Worm (Caenorhabditis elegans): ENCODE data around the gene F41E6.1.

The F41E6.1 gene

ce11 chrV:8671568-8672123, 49.2 kb downstream of the F41E6.1 start:
- no peak for TF ChIP-seq ceh-13 (GFP tag; optimal IDR thresholded peaks at IDR 0.05)
- TF ChIP-seq ceh-36 (tag; optimal IDR thresholded peaks at IDR 0.05), result no peak
- TF ChIP-seq aly-1 (tag; optimal IDR thresholded peaks at IDR 0.05), result no peak
- TF ChIP-seq scrt-1 (GFP tag; IDR thresholded peaks at IDR 0.05), result no peak
- no peak for TF ChIP-seq pes-1 (GFP tag; IDR thresholded peaks at IDR 0.05)
- no peak for TF ChIP-seq tbx-11 (GFP tag; IDR thresholded peaks at IDR 0.05)
- TF ChIP-seq tra-4 (tag; optimal IDR thresholded peaks at IDR 0.05), result no peak
- TF ChIP-seq hnd-1 (tag; optimal IDR thresholded peaks at IDR 0.05), result no peak
- TF ChIP-seq flt-1 (GFP tag; IDR thresholded peaks at IDR 0.05), result no peak
- no peak for TF ChIP-seq ets-7 (tag; optimal IDR thresholded peaks at IDR 0.05)
- no peak for TF ChIP-seq F13C5.2 (tag; optimal IDR thresholded peaks at IDR 0.05)
- TF ChIP-seq tbx-37 (GFP tag; conservative IDR thresholded peaks at IDR 0.05), result no peak
- no peak for TF ChIP-seq B0310.2 (tag; optimal IDR thresholded peaks at IDR 0.05)
- no peak for TF ChIP-seq hmg-4 (GFP tag; optimal IDR thresholded peaks at IDR 0.05)
- TF ChIP-seq hmbx-1 (tag; optimal IDR thresholded peaks at IDR 0.05), result no peak
